Fruit fly (Drosophila melanogaster): ENCODE measurements around the gene IP3K2.
A peak's percentile ranks its signal among the peaks of the same experiment; 100 is the strongest.

Gene IP3K2

dm6 chrX:13274429-13275095 is 28.9 kb upstream of the IP3K2 start (continued):
- TF ChIP-seq CG9797 (GFP tag; optimal IDR thresholded peaks at IDR 0.05) = no peak
- TF ChIP-seq CG33557 (GFP tag; optimal IDR thresholded peaks at IDR 0.05) = no peak
- TF ChIP-seq CG4404 (GFP tag; IDR thresholded peaks at IDR 0.05) = no peak
- peak; percentile 69 for TF ChIP-seq Oli (tag; optimal IDR thresholded peaks at IDR 0.05)
- TF ChIP-seq crc (GFP tag; optimal IDR thresholded peaks at IDR 0.05) = no peak
- TF ChIP-seq CG18262 (tag; optimal IDR thresholded peaks at IDR 0.05) = peak; percentile 85
- TF ChIP-seq CG15269 (tag; optimal IDR thresholded peaks at IDR 0.05) = peak; percentile 80
- peak; percentile 87 for TF ChIP-seq gem (tag; optimal IDR thresholded peaks at IDR 0.05)
- TF ChIP-seq ssp (GFP tag; IDR thresholded peaks at IDR 0.05) = peak; percentile 33
- TF ChIP-seq CG31365 (tag; optimal IDR thresholded peaks at IDR 0.05) = no peak
- TF ChIP-seq CG9817 (tag; optimal IDR thresholded peaks at IDR 0.05) = peak; percentile 53
- TF ChIP-seq CG10209 (GFP tag; optimal IDR thresholded peaks at IDR 0.05) = peak; percentile 20
- TF ChIP-seq Hsf (GFP tag; optimal IDR thresholded peaks at IDR 0.05) = peak; percentile 30
- no peak for TF ChIP-seq CG4707 (GFP tag; optimal IDR thresholded peaks at IDR 0.05)
- no peak for TF ChIP-seq ham (GFP tag; IDR thresholded peaks at IDR 0.05)
- no peak for TF ChIP-seq h (optimal IDR thresholded peaks at IDR 0.05)
- no peak for TF ChIP-seq btn (GFP tag; optimal IDR thresholded peaks at IDR 0.05)
- no peak for TF ChIP-seq MESR4 (GFP tag; optimal IDR thresholded peaks at IDR 0.05)
- TF ChIP-seq maf-S (GFP tag; optimal IDR thresholded peaks at IDR 0.05) = no peak
- no peak for TF ChIP-seq CG7271 (tag; optimal IDR thresholded peaks at IDR 0.05)
- TF ChIP-seq CG7928 (GFP tag; optimal IDR thresholded peaks at IDR 0.05) = no peak
- no peak for TF ChIP-seq hb (GFP tag; IDR thresholded peaks at IDR 0.05; ENCODE audit: partially characterized antibody)
- no peak for TF ChIP-seq GATAe (GFP tag; conservative IDR thresholded peaks at IDR 0.05)
- no peak for TF ChIP-seq ken (GFP tag; IDR thresholded peaks at IDR 0.05)
- no peak for TF ChIP-seq Dad (GFP tag; optimal IDR thresholded peaks at IDR 0.05)
- no peak for TF ChIP-seq YL-1 (GFP tag; optimal IDR thresholded peaks at IDR 0.05)
- TF ChIP-seq ci (GFP tag; IDR thresholded peaks at IDR 0.05) = no peak
- TF ChIP-seq CG16813 (GFP tag; IDR thresholded peaks at IDR 0.05; ENCODE audit: partially characterized antibody) = no peak
- no peak for TF ChIP-seq CG11085 (GFP tag; IDR thresholded peaks at IDR 0.05)
- TF ChIP-seq row (GFP tag; IDR thresholded peaks at IDR 0.05) = peak; percentile 53; the same call in 2 of the 3 replicates
- no peak for TF ChIP-seq CG14860 (GFP tag; IDR thresholded peaks at IDR 0.05; ENCODE audit: partially characterized antibody)
- TF ChIP-seq CG30431 (GFP tag; optimal IDR thresholded peaks at IDR 0.05) = no peak
- peak; percentile 31; the same call in 1 of the 2 replicates for TF ChIP-seq CG31224 (GFP tag; IDR thresholded peaks at IDR 0.05)
- no peak for TF ChIP-seq chinmo (GFP tag; IDR thresholded peaks at IDR 0.05; ENCODE audit: partially characterized antibody)
- TF ChIP-seq dan (GFP tag; IDR thresholded peaks at IDR 0.05) = no peak
- TF ChIP-seq Hmr (GFP tag; optimal IDR thresholded peaks at IDR 0.05) = peak; percentile 41
- TF ChIP-seq CG8290 (GFP tag; optimal IDR thresholded peaks at IDR 0.05) = no peak
- no peak for TF ChIP-seq CG8290 (tag; optimal IDR thresholded peaks at IDR 0.05)
- TF ChIP-seq Hr3 (GFP tag; optimal IDR thresholded peaks at IDR 0.05) = peak; percentile 21
- no peak for TF ChIP-seq pan (optimal IDR thresholded peaks at IDR 0.05)
- TF ChIP-seq pan (GFP tag; optimal IDR thresholded peaks at IDR 0.05 in 1 of 2, IDR thresholded peaks at IDR 0.05 in 1 of 2) = peak in 1 of 2 experiments; percentile 67
- TF ChIP-seq shn (GFP tag; optimal IDR thresholded peaks at IDR 0.05) = no peak
- peak in 1 of 2 experiments; percentile 79 for TF ChIP-seq Hr51 (GFP tag; optimal IDR thresholded peaks at IDR 0.05)
- TF ChIP-seq Pdp1 (GFP tag; optimal IDR thresholded peaks at IDR 0.05) = no peak
- no peak for TF ChIP-seq dimm (GFP tag; IDR thresholded peaks at IDR 0.05)
- TF ChIP-seq so (GFP tag; IDR thresholded peaks at IDR 0.05) = no peak
- TF ChIP-seq Ets65A (GFP tag) = no peak
- TF ChIP-seq CG9437 (GFP tag; optimal IDR thresholded peaks at IDR 0.05) = peak; percentile 54
- peak; percentile 64 for TF ChIP-seq lmd (GFP tag; IDR thresholded peaks at IDR 0.05)
- TF ChIP-seq CG5953 (GFP tag; IDR thresholded peaks at IDR 0.05) = 0 out of 2 replicates have a peak, but pooled peaks have one; percentile 33
- no peak for TF ChIP-seq CG6791 (GFP tag; IDR thresholded peaks at IDR 0.05; ENCODE audit: partially characterized antibody)

Measured in whole organism, embryonic.